Fruit fly (Drosophila melanogaster): ENCODE results near the gene mad2.

DNA sequence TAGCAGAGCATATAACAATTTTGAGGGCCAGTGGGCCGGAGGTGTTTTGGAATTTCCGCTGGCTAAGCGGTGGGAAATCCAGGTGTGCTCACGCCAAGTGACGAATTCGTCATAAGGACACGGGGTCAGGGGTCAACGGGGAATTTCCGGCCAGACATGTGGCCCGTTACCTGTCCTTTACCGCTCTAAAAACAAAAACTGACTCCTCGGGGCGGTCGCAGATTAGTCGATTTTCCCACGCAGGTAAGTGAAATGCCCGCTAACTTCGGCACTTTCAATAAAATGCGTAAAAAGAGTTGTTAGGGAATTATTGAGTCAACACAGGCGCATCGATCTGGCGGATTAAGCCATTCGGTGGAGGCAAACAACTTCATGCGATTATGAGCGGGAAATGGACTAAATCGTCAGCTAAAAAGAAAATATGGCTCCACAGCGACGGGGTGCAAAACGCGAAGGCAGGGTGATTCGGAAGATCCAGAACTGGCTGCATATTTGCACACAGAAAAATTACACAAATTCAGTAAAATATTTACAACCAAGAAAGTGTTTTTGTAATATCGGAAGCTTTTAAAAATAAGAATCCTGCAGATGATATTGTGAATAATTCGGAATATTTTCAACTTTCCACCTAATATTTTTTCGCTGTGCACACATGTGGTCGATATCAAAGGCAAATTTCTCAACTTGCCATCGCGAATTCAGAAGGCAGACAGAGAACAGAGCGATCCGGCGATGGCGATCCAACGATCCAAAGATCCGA lies 23.2 kb upstream of the mad2 start:
- no peak for TF ChIP-seq Dll (optimal IDR thresholded peaks at IDR 0.05)
- TF ChIP-seq pan (optimal IDR thresholded peaks at IDR 0.05), result no peak
- no peak for TF ChIP-seq EcR (GFP tag; optimal IDR thresholded peaks at IDR 0.05)
